Fruit fly (Drosophila melanogaster): ENCODE data around the gene Tspo.

Tspo gene

DNA sequence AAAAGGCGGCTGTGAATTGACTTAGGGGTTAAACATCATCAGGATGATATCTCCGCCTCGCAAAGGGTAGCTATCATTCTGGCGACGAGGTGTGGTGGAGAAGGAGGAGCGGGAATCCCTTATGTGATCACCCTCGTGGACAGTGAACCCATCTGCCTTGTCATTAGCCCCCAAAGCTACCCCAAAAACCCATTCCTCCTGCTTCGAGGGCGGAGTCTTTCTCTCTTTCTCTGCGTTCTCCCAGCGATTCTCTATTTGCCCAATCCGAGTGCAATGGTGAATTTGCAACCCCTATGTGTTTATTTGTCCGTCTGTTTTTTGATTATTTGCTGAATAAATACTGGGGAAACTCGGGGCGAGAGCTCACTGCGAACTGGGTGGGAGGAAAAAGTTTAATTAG is 25.9 kb downstream of the Tspo start:
- TF ChIP-seq Myc (optimal IDR thresholded peaks at IDR 0.05) (no peak), Vsx2 (GFP tag; optimal IDR thresholded peaks at IDR 0.05; ENCODE audit: partially characterized antibody) (peak; percentile 41)

DNA sequence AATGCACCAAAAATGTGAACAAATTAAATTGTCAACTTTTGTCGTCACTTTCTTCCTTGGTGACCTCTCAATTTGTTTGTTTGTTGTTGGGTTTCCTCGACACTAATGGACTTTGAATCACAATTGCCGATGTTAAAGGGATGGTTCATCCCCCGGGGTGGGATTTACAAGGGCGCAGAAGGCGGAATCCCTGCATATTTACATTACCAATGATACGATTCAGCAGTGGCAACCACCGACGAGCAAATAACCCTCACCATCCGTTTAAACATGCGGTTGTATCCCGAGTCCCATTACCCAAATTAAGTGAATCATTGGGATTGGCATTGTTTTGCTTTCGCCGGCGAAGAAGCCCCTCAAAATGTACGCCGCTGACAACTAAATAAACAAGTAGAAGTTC is 32.1 kb downstream of the Tspo start:
- TF ChIP-seq sage (GFP tag; optimal IDR thresholded peaks at IDR 0.05) = no peak
- TF ChIP-seq CG32264 (GFP tag; optimal IDR thresholded peaks at IDR 0.05) = no peak
- TF ChIP-seq Hr78 (GFP tag; optimal IDR thresholded peaks at IDR 0.05) = no peak
- TF ChIP-seq Rel (GFP tag; optimal IDR thresholded peaks at IDR 0.05) = no peak
- no peak for TF ChIP-seq Rel (tag; optimal IDR thresholded peaks at IDR 0.05)
- TF ChIP-seq Dfd (GFP tag; optimal IDR thresholded peaks at IDR 0.05) = no peak
- TF ChIP-seq dmrt93B (GFP tag; optimal IDR thresholded peaks at IDR 0.05) = no peak
- TF ChIP-seq pan (optimal IDR thresholded peaks at IDR 0.05) = no peak
- no peak for TF ChIP-seq Hr83 (GFP tag; optimal IDR thresholded peaks at IDR 0.05; ENCODE audit: poor library complexity, severe bottlenecking)
- TF ChIP-seq Sp1 (GFP tag; optimal IDR thresholded peaks at IDR 0.05) = no peak
- no peak for TF ChIP-seq brk (GFP tag; optimal IDR thresholded peaks at IDR 0.05)
- TF ChIP-seq Dif (GFP tag; optimal IDR thresholded peaks at IDR 0.05; ENCODE audit: partially characterized antibody) = no peak
- no peak for TF ChIP-seq Jra (GFP tag; optimal IDR thresholded peaks at IDR 0.05)
- TF ChIP-seq N (GFP tag; optimal IDR thresholded peaks at IDR 0.05) = no peak
- TF ChIP-seq h (GFP tag; optimal IDR thresholded peaks at IDR 0.05) = no peak
- no peak for TF ChIP-seq dsf (GFP tag; optimal IDR thresholded peaks at IDR 0.05; ENCODE audit: borderline replicate concordance)

DNA sequence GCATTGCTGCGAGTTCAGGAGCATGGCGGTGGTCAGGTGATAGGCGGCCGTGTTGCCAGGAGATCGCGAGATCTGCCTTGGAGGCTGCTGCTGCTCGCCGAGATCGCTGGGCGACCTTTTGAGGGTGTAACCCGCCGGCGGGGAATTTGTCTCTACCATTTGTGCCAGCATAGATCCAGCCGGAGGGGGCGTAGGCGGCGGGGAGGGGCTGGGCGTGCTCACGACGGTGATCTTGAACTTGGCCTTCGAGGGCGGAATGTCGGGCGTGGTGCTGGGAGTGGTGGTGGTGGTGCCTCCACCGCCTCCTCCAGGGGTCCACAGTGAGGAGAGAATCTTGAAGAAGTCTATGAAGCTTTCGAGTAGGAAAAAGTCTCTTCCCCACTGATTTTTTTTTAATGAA is 34.6 kb downstream of the Tspo start:
- no peak for TF ChIP-seq usp (GFP tag; optimal IDR thresholded peaks at IDR 0.05)
- no peak for TF ChIP-seq OdsH (GFP tag; optimal IDR thresholded peaks at IDR 0.05)
- TF ChIP-seq Sp1 (GFP tag; optimal IDR thresholded peaks at IDR 0.05) = no peak
- peak; percentile 91 for TF ChIP-seq Dfd (GFP tag; optimal IDR thresholded peaks at IDR 0.05)
- TF ChIP-seq psq (GFP tag; optimal IDR thresholded peaks at IDR 0.05) = no peak
- no peak for TF ChIP-seq Hr78 (GFP tag; optimal IDR thresholded peaks at IDR 0.05)
- TF ChIP-seq Dif (GFP tag; optimal IDR thresholded peaks at IDR 0.05; ENCODE audit: partially characterized antibody) = no peak

DNA sequence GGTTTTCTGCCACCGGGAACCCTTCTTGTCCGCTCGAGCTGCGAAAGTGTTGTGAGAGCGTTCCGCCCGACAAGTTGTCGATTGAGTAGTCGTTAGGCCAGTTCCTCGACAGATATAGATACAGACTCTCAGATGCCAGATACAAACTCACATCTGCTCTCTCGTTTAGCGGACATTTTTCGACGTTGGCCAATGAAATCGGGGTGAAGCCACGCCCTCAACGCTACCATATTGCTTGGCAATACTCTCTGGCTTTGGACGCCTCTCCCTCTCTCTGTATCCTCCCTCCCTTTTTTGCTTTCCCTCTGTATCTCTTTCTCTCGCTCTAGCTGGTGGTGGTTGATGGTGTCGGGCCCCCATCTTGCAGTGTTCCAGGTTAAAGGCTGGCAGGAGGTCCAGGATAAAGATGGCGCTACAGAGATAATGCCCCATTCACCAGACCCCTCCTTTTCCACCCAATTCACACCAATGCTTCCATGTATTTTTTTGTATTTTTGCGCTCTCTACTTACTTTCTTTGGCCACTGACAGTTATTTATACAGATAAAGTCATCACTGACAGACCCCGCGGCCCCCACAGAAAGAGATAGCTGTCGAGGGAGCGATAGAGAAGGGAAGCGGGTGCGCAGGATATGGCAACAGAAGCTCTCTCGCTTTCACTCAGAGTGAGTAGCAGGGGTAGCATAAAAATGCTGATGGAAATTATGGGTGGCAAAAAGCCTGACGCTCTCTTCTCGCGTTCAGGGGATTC is 35.4 kb downstream of the Tspo start, which contains the start of gene Gsc:
Gene Gsc (minus strand): TSS at position 51 of the 750 bp plus-strand sequence.
- TF ChIP-seq Abd-B (GFP tag; optimal IDR thresholded peaks at IDR 0.05) (no peak), Mio (GFP tag; optimal IDR thresholded peaks at IDR 0.05) (no peak), CG9705 (GFP tag; optimal IDR thresholded peaks at IDR 0.05) (no peak), Hnf4 (GFP tag; optimal IDR thresholded peaks at IDR 0.05) (no peak), lola (GFP tag; optimal IDR thresholded peaks at IDR 0.05) (no peak), usp (GFP tag; optimal IDR thresholded peaks at IDR 0.05) (no peak), CrebA (GFP tag; optimal IDR thresholded peaks at IDR 0.05; ENCODE audit: borderline replicate concordance) (no peak), dmrt93B (GFP tag; optimal IDR thresholded peaks at IDR 0.05) (no peak), Vsx2 (GFP tag; optimal IDR thresholded peaks at IDR 0.05; ENCODE audit: partially characterized antibody) (no peak), Hr83 (GFP tag; optimal IDR thresholded peaks at IDR 0.05; ENCODE audit: poor library complexity, severe bottlenecking) (no peak), dl (GFP tag; optimal IDR thresholded peaks at IDR 0.05; ENCODE audit: insufficient read depth in 1 of 2, partially characterized antibody in 2 of 2) (peak; percentile 66 to 85), dsf (GFP tag; optimal IDR thresholded peaks at IDR 0.05; ENCODE audit: borderline replicate concordance) (no peak), Dif (GFP tag; optimal IDR thresholded peaks at IDR 0.05; ENCODE audit: partially characterized antibody) (peak; percentile 87), HLH106 (tag; optimal IDR thresholded peaks at IDR 0.05) (no peak), woc (GFP tag; optimal IDR thresholded peaks at IDR 0.05) (no peak), sage (GFP tag; optimal IDR thresholded peaks at IDR 0.05) (no peak)

DNA sequence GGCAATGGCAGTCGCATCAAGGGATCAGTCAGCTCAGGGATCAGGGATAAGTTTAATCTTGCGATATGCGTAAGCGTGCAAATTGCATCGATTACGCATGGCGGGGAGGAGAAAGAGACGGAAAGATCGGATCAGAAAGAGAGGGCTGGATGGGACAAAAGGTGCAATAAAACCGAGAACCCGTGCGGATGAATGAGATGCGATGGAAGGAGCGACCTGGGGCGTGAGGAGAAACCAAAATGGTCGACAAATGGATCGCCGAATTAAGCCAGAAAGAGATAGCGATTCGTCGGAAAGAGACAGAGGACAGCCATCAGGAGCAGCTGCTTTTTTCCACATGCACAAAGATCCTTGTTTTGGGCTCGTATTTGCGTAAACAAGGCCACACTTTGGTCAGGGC is 38.4 kb downstream of the Tspo start:
- TF ChIP-seq OdsH (GFP tag; optimal IDR thresholded peaks at IDR 0.05) (no peak), jim (GFP tag; optimal IDR thresholded peaks at IDR 0.05) (peak; percentile 12)
